Fruit fly (Drosophila melanogaster) whole organism, embryonic: ENCODE data around the gene Rpn10.

Experiments used
- Blimp-1 ChIP-seq: fragments of 200-800 bp; sonication (Bioruptor generic); optimal IDR thresholded peaks from 3 replicates; lab custom pipeline; 2018; ENCODE audit warnings: missing biosample characterization, missing genetic modification characterization, mild to moderate bottlenecking, moderate library complexity, missing genetic modification reagents
- CG10147 ChIP-seq: fragments of 200-800 bp; sonication (Bioruptor generic); optimal IDR thresholded peaks from 2 replicates; lab custom pipeline; 2019; ENCODE audit warnings: missing biosample characterization, mild to moderate bottlenecking, missing genetic modification characterization, moderate library complexity
- CG11085 ChIP-seq: fragments of 200-800 bp; sonication (Bioruptor generic); IDR thresholded peaks from 2 replicates; pipeline ENCODE4 v1.3.6; 2022; ENCODE audit warnings: missing biosample characterization, missing genetic modification characterization
- CG11247 ChIP-seq: fragments of 200-800 bp; sonication (Bioruptor generic); IDR thresholded peaks from 2 replicates; pipeline ENCODE4 v1.3.6; 2022; ENCODE audit warnings: missing biosample characterization, missing genetic modification characterization
- CG15601 ChIP-seq: fragments of 200-800 bp; sonication (Bioruptor generic); optimal IDR thresholded peaks from 3 replicates; lab custom pipeline; 2019; ENCODE audit warnings: missing biosample characterization, mild to moderate bottlenecking, missing genetic modification characterization, moderate library complexity
- CG16815 ChIP-seq: fragments of 200-800 bp; sonication (Bioruptor generic); optimal IDR thresholded peaks from 3 replicates; lab custom pipeline; 2017; ENCODE audit warnings: missing biosample characterization, mild to moderate bottlenecking, missing genetic modification characterization
- CG17186 ChIP-seq: fragments of 200-800 bp; sonication (Bioruptor generic); optimal IDR thresholded peaks from 3 replicates; lab custom pipeline; 2017; ENCODE audit warnings: missing biosample characterization, missing genetic modification reagents, missing genetic modification characterization
- CG17359 ChIP-seq: fragments of 200-800 bp; sonication (Bioruptor generic); optimal IDR thresholded peaks from 3 replicates; lab custom pipeline; 2018; ENCODE audit warnings: missing biosample characterization, mild to moderate bottlenecking, missing genetic modification characterization, moderate library complexity
- CG17912 ChIP-seq: fragments of 200-800 bp; sonication (Bioruptor generic); optimal IDR thresholded peaks from 2 replicates; lab custom pipeline; 2018; ENCODE audit warnings: missing biosample characterization, mild to moderate bottlenecking, missing genetic modification characterization
- CG18764 ChIP-seq: fragments of 200-800 bp; sonication (Bioruptor generic); optimal IDR thresholded peaks from 3 replicates; lab custom pipeline; 2016; ENCODE audit warnings: missing biosample characterization, missing genetic modification characterization
- CG2120 ChIP-seq: fragments of 200-800 bp; sonication (Bioruptor generic); optimal IDR thresholded peaks from 3 replicates; lab custom pipeline; 2016; ENCODE audit warnings: missing biosample characterization, missing genetic modification characterization
- CG30431 ChIP-seq: fragments of 200-800 bp; sonication (Bioruptor generic); optimal IDR thresholded peaks from 2 replicates; lab custom pipeline; 2017; ENCODE audit warnings: missing biosample characterization, missing genetic modification characterization
- CG31388 ChIP-seq: fragments of 200-800 bp; sonication (Bioruptor generic); optimal IDR thresholded peaks from 2 replicates; lab custom pipeline; 2016; ENCODE audit warnings: missing biosample characterization, missing genetic modification characterization
- CG33557 ChIP-seq: fragments of 200-800 bp; sonication (Bioruptor generic); optimal IDR thresholded peaks from 2 replicates; lab custom pipeline; 2019; ENCODE audit warnings: missing biosample characterization, mild to moderate bottlenecking, missing genetic modification characterization, moderate library complexity
- CG3847 ChIP-seq: fragments of 200-800 bp; sonication (Bioruptor generic); IDR thresholded peaks from 2 replicates; pipeline ENCODE4 v1.3.6; 2022; ENCODE audit warnings: missing biosample characterization, missing genetic modification characterization
- CG42726 ChIP-seq: fragments of 200-800 bp; sonication (Bioruptor generic); IDR thresholded peaks from 2 replicates; pipeline ENCODE4 v1.3.6; 2022; ENCODE audit warnings: missing biosample characterization, missing genetic modification characterization; ENCODE audit not compliant: partially characterized antibody
- CG4282 ChIP-seq: fragments of 200-800 bp; sonication (Bioruptor generic); optimal IDR thresholded peaks from 2 replicates; lab custom pipeline; 2016; ENCODE audit warnings: missing biosample characterization, missing genetic modification characterization
- CG4854 ChIP-seq: fragments of 200-800 bp; sonication (Bioruptor generic); optimal IDR thresholded peaks from 2 replicates; lab custom pipeline; 2016; ENCODE audit warnings: missing biosample characterization, missing genetic modification characterization, inconsistent platforms
- CG5180 ChIP-seq: fragments of 200-800 bp; sonication (Bioruptor generic); optimal IDR thresholded peaks from 3 replicates; lab custom pipeline; 2017; ENCODE audit warnings: missing biosample characterization, missing genetic modification characterization, mild to moderate bottlenecking, moderate library complexity, missing genetic modification reagents
- CG9876 ChIP-seq: fragments of 200-800 bp; sonication (Bioruptor generic); optimal IDR thresholded peaks from 2 replicates; lab custom pipeline; 2016; ENCODE audit warnings: missing biosample characterization, missing genetic modification characterization
- Deaf1 ChIP-seq: fragments of 200-800 bp; optimal IDR thresholded peaks from 3 replicates; lab custom pipeline; 2019; ENCODE audit warnings: missing biosample characterization, mild to moderate bottlenecking, missing genetic modification characterization, moderate library complexity
- E2f1 ChIP-seq: fragments of 200-800 bp; sonication (Bioruptor generic); IDR thresholded peaks from 2 replicates; pipeline ENCODE4 v1.3.6; 2022; ENCODE audit warnings: missing biosample characterization, missing genetic modification characterization
- Fer2 ChIP-seq: fragments of 200-800 bp; sonication (Bioruptor generic); optimal IDR thresholded peaks from 2 replicates; lab custom pipeline; 2018; ENCODE audit warnings: missing biosample characterization, mild to moderate bottlenecking, missing genetic modification characterization, moderate library complexity
- H2.0 ChIP-seq: fragments of 200-800 bp; sonication (Bioruptor generic); IDR thresholded peaks from 2 replicates; pipeline ENCODE4 v1.3.6; 2022; ENCODE audit warnings: missing biosample characterization, missing genetic modification characterization
- NFAT ChIP-seq: fragments of 200-800 bp; sonication (Bioruptor generic); IDR thresholded peaks from 2 replicates; pipeline ENCODE4 v1.3.6; 2022; ENCODE audit warnings: missing biosample characterization, missing genetic modification characterization
- Nf-YA ChIP-seq: fragments of 200-800 bp; sonication (Bioruptor generic); IDR thresholded peaks from 2 replicates; pipeline ENCODE4 v1.3.6; 2022; ENCODE audit warnings: missing biosample characterization, missing genetic modification characterization
- PHDP ChIP-seq: fragments of 200-800 bp; sonication (Bioruptor generic); optimal IDR thresholded peaks from 3 replicates; lab custom pipeline; 2018; ENCODE audit warnings: missing biosample characterization, mild to moderate bottlenecking, missing genetic modification characterization, moderate library complexity
- Rfx ChIP-seq: fragments of 200-800 bp; sonication (Bioruptor generic); IDR thresholded peaks from 2 replicates; pipeline ENCODE4 v1.3.6; 2022; ENCODE audit warnings: missing biosample characterization, missing genetic modification characterization
- Ssrp ChIP-seq: fragments of 200-800 bp; sonication (Bioruptor generic); optimal IDR thresholded peaks from 2 replicates; lab custom pipeline; 2018; ENCODE audit warnings: missing biosample characterization, mild to moderate bottlenecking, missing genetic modification characterization, moderate library complexity
- Tbp ChIP-seq: fragments of >200 bp; optimal IDR thresholded peaks from 2 replicates; lab custom pipeline; 2018; ENCODE audit warnings: missing biosample characterization, missing genetic modification characterization
- ab ChIP-seq: fragments of 200-800 bp; sonication (Bioruptor generic); optimal IDR thresholded peaks from 2 replicates; lab custom pipeline; 2016; ENCODE audit warnings: missing biosample characterization, missing genetic modification characterization
- crp ChIP-seq, 2 experiments: fragments of 200-800 bp; sonication (Bioruptor generic); optimal IDR thresholded peaks; 2 replicates in 1 of 2; 3 replicates in 1 of 2; lab custom pipeline; 2017; ENCODE audit warnings: missing biosample characterization in 2 of 2, missing genetic modification characterization in 2 of 2, mild to moderate bottlenecking in 1 of 2, moderate library complexity in 1 of 2
- exex ChIP-seq: fragments of 200-800 bp; sonication (Bioruptor generic); optimal IDR thresholded peaks from 4 replicates; lab custom pipeline; 2018; ENCODE audit warnings: missing biosample characterization, mild to moderate bottlenecking, missing genetic modification characterization, moderate library complexity
- gem ChIP-seq: fragments of 200-800 bp; sonication (Bioruptor generic); optimal IDR thresholded peaks from 2 replicates; lab custom pipeline; 2019; ENCODE audit warnings: missing biosample characterization, mild to moderate bottlenecking, missing genetic modification characterization, moderate library complexity
- gro ChIP-seq: fragments of 200-800 bp; sonication (Bioruptor generic); optimal IDR thresholded peaks from 2 replicates; lab custom pipeline; 2016; ENCODE audit warnings: missing biosample characterization, missing genetic modification characterization
- ham ChIP-seq: fragments of 200-800 bp; sonication (Bioruptor generic); IDR thresholded peaks from 2 replicates; pipeline ENCODE4 v1.3.6; 2022; ENCODE audit warnings: missing biosample characterization, missing genetic modification characterization
- jumu ChIP-seq: fragments of 200-800 bp; sonication (Bioruptor generic); optimal IDR thresholded peaks from 3 replicates; lab custom pipeline; 2016; ENCODE audit warnings: missing biosample characterization, missing genetic modification characterization
- pzg ChIP-seq: fragments of 200-800 bp; sonication (Bioruptor generic); optimal IDR thresholded peaks from 3 replicates; lab custom pipeline; 2018; ENCODE audit warnings: missing biosample characterization, mild to moderate bottlenecking, missing genetic modification characterization, moderate library complexity
- ranshi ChIP-seq: fragments of 200-800 bp; sonication (Bioruptor generic); IDR thresholded peaks from 2 replicates; pipeline ENCODE4 v1.3.6; 2022; ENCODE audit warnings: missing biosample characterization, missing genetic modification characterization
- seq ChIP-seq: fragments of 200-800 bp; sonication (Bioruptor generic); IDR thresholded peaks from 2 replicates; pipeline ENCODE4 v1.3.6; 2022; ENCODE audit warnings: missing biosample characterization, missing genetic modification characterization
- sisA ChIP-seq: fragments of 200-800 bp; sonication (Bioruptor generic); IDR thresholded peaks from 2 replicates; pipeline ENCODE4 v1.3.6; 2022; ENCODE audit warnings: missing biosample characterization, missing genetic modification characterization
- slp2 ChIP-seq: fragments of 200-800 bp; sonication (Bioruptor generic); optimal IDR thresholded peaks from 2 replicates; lab custom pipeline; 2016; ENCODE audit warnings: missing biosample characterization, missing genetic modification characterization
- stwl ChIP-seq: fragments of 200-800 bp; sonication (Bioruptor generic); optimal IDR thresholded peaks from 3 replicates; lab custom pipeline; 2018; ENCODE audit warnings: missing biosample characterization, mild to moderate bottlenecking, missing genetic modification characterization, moderate library complexity
- tgo ChIP-seq: fragments of 200-800 bp; sonication (Bioruptor generic); IDR thresholded peaks from 3 replicates; pipeline ENCODE4 v1.3.6; 2022; ENCODE audit warnings: missing biosample characterization, missing genetic modification characterization
- tin ChIP-seq: fragments of 200-800 bp; sonication (Bioruptor generic); optimal IDR thresholded peaks from 3 replicates; lab custom pipeline; 2016; ENCODE audit warnings: missing biosample characterization, missing genetic modification characterization
- toy ChIP-seq: fragments of 200-800 bp; sonication (Bioruptor generic); IDR thresholded peaks from 2 replicates; pipeline ENCODE4 v1.3.6; 2022; ENCODE audit warnings: missing biosample characterization, missing genetic modification characterization
- ttk ChIP-seq: fragments of 200-800 bp; sonication (Bioruptor generic); IDR thresholded peaks from 2 replicates; pipeline ENCODE4 v2.1.2; 2022; ENCODE audit warnings: missing biosample characterization, missing genetic modification characterization
- tx ChIP-seq: fragments of 200-800 bp; sonication (Bioruptor generic); optimal IDR thresholded peaks from 2 replicates; lab custom pipeline; 2016; ENCODE audit warnings: missing biosample characterization, missing genetic modification characterization
- usp ChIP-seq: fragments of >200 bp; optimal IDR thresholded peaks from 2 replicates; lab custom pipeline; 2017; ENCODE audit warnings: missing biosample characterization, missing genetic modification characterization

Rpn10 gene

DNA sequence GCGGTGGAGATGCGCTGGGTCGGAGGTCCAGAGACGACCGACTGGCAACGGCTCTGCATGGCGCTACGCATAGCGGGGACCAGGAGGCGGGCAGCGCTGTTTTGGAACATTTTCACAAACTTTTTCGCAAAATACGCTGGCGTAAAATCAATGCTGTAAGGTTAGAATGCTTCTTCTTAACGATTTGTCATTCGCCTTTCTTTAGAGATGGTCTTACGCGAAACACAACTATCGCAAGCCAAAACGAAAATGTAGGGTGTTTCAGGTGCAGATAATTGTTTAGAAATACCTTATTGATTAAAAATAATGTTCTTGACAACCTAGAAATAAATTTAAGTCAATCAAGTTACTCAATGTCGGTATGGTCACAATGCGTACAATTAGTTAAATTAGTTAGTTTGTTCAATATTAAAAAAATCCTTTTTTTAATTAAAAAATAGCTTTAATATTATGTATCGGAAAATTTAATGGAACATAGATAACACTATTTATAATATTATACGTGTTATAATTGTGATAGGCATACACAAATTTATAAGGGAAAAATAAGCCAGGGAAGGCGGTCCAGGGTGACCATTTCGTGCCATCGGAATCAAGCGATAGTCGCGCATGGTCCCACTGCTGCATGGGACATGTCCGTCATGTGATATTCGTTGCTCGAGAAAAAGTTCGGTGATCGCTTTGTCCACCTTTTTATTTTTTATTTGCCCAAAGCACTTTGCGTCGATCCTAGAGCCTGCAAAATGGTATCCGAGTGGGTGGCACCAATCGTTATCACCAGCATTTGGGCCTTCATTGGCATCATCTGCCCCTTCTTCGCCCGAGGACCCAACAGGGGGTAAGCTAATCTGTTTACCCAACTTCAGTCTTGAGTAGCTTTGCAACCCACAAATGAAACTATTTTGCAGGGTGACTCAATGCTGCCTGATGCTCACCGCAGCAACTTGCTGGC, 2.7 kb downstream of the Rpn10 start, which contains the start of the genes COX8 and VhaM9.7-b (continued):
- TF ChIP-seq Deaf1 (tag; lab: Kevin White, UChicago) = no peak
- TF ChIP-seq Tbp (GFP tag; lab: Kevin White, UChicago) = no peak
- peak; percentile 58; the same call in 2 of the 3 replicates for TF ChIP-seq tgo (GFP tag; lab: Robert Waterston, UW)
- TF ChIP-seq CG11247 = no peak
- TF ChIP-seq stwl (tag; lab: Kevin White, UChicago) = peak; percentile 36
- peak; percentile 58 for TF ChIP-seq PHDP (tag; lab: Kevin White, UChicago)
- no peak for TF ChIP-seq CG5180 (GFP tag; lab: Kevin White, UChicago)
- peak; percentile 25 for TF ChIP-seq tx (GFP tag; lab: Kevin White, UChicago)
- peak; percentile 73 for TF ChIP-seq ranshi (GFP tag; lab: Robert Waterston, UW)
- no peak for TF ChIP-seq Fer2 (tag; lab: Kevin White, UChicago)
- peak; percentile 2 for TF ChIP-seq slp2
- no peak for TF ChIP-seq sisA
- TF ChIP-seq seq (GFP tag; lab: Robert Waterston, UW) = no peak
- TF ChIP-seq ab (GFP tag; lab: Kevin White, UChicago) = peak; percentile 32
- TF ChIP-seq CG17359 (tag; lab: Kevin White, UChicago) = peak; percentile 45
- TF ChIP-seq CG10147 (GFP tag; lab: Kevin White, UChicago) = no peak
- no peak for TF ChIP-seq gem (tag; lab: Kevin White, UChicago)
- peak; percentile 72 for TF ChIP-seq CG2120 (GFP tag; lab: Kevin White, UChicago)
- TF ChIP-seq CG4282 (GFP tag; lab: Kevin White, UChicago) = peak; percentile 15
- TF ChIP-seq CG17186 (GFP tag; lab: Kevin White, UChicago) = no peak
- TF ChIP-seq CG18764 (GFP tag; lab: Kevin White, UChicago) = peak; percentile 62
- TF ChIP-seq tin (GFP tag; lab: Kevin White, UChicago) = peak; percentile 64
- peak; percentile 45 for TF ChIP-seq CG16815 (GFP tag; lab: Kevin White, UChicago)
- TF ChIP-seq Nf-YA (GFP tag; lab: Robert Waterston, UW) = no peak
- peak; percentile 30 for TF ChIP-seq CG31388
- TF ChIP-seq CG42726 (GFP tag; lab: Robert Waterston, UW) = peak; percentile 79
- TF ChIP-seq NFAT (GFP tag; lab: Robert Waterston, UW) = no peak; the same call in 1 of the 2 replicates
- peak; percentile 48 for TF ChIP-seq H2.0 (GFP tag; lab: Robert Waterston, UW)
- TF ChIP-seq pzg (GFP tag; lab: Kevin White, UChicago) = peak; percentile 67
- peak; percentile 32 for TF ChIP-seq CG33557
- peak; percentile 41 for TF ChIP-seq E2f1 (GFP tag; lab: Robert Waterston, UW)
- no peak; the same call in none of the 2 replicates for TF ChIP-seq CG11085 (GFP tag; lab: Robert Waterston, UW)
- TF ChIP-seq Ssrp (tag; lab: Kevin White, UChicago) = peak; percentile 71
- no peak for TF ChIP-seq toy (GFP tag; lab: Robert Waterston, UW)
- no peak for TF ChIP-seq gro
- no peak for TF ChIP-seq ttk (GFP tag; lab: Robert Waterston, UW)
- peak; percentile 53 for TF ChIP-seq CG9876 (GFP tag; lab: Kevin White, UChicago)
- TF ChIP-seq CG30431 (GFP tag; lab: Kevin White, UChicago) = no peak
- TF ChIP-seq CG3847 (GFP tag; lab: Robert Waterston, UW) = peak; percentile 49; the same call in 1 of the 2 replicates
- TF ChIP-seq ham (GFP tag; lab: Robert Waterston, UW) = no peak
- no peak for TF ChIP-seq exex
- TF ChIP-seq Rfx (GFP tag; lab: Robert Waterston, UW) = peak; percentile 74
- no peak for TF ChIP-seq usp
- no peak for TF ChIP-seq CG17912 (GFP tag; lab: Kevin White, UChicago)
- no peak for TF ChIP-seq Blimp-1 (GFP tag; lab: Kevin White, UChicago)
- TF ChIP-seq CG15601 (tag; lab: Kevin White, UChicago) = no peak
- TF ChIP-seq CG4854 (GFP tag; lab: Kevin White, UChicago) = no peak
- peak; percentile 44 for TF ChIP-seq jumu (GFP tag; lab: Kevin White, UChicago)
- TF ChIP-seq crp (GFP tag; optimal IDR thresholded peaks at IDR 0.05; lab: Kevin White, UChicago) = peak in 1 of 2 experiments; percentile 58
